Worm (Caenorhabditis elegans) whole organism, L4/young adult: ENCODE data around the gene ZK131.11.

Experiments
- W03F9.2 ChIP-seq: fragments of 150-350 bp; optimal IDR thresholded peaks from 2 replicates; lab custom pipeline; 2014; ENCODE audit warnings: missing biosample characterization, missing genetic modification characterization
- dao-5 ChIP-seq: sonication (generic microtip); optimal IDR thresholded peaks from 2 replicates; lab custom pipeline; 2016; ENCODE audit warnings: missing genotype, missing genetic modification characterization, moderate library complexity, missing compliant biosample characterization
- him-1 ChIP-seq: sonication (generic microtip); optimal IDR thresholded peaks from 2 replicates; lab custom pipeline; 2016; ENCODE audit warnings: missing genotype, missing genetic modification reagents, missing genetic modification characterization, missing compliant biosample characterization

Gene ZK131.11

DNA sequence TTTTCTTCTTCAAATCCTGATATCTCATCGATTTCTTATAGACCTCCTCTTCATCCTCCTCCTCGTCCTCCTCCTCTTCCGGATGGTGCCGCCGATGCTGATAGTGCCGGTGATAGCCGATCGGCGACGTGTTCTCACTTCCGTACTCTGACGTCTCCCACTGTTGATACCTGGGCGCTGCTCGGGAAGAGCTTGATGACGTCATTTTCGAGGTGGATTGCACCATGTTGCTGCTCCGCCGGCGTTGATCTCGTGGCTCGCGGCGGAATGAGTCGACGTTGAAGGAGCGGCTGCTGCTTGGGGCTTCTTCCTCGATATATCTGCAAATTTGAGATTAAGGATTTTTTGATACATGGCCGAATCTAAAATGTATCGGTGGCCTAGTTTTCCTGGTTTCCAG, 46.4 kb downstream of the ZK131.11 start:
- no peak for TF ChIP-seq him-1 (tag; lab: Kevin White, UChicago)
- no peak for TF ChIP-seq dao-5
- TF ChIP-seq W03F9.2 (tag; lab: Kevin White, UChicago), result no peak

DNA sequence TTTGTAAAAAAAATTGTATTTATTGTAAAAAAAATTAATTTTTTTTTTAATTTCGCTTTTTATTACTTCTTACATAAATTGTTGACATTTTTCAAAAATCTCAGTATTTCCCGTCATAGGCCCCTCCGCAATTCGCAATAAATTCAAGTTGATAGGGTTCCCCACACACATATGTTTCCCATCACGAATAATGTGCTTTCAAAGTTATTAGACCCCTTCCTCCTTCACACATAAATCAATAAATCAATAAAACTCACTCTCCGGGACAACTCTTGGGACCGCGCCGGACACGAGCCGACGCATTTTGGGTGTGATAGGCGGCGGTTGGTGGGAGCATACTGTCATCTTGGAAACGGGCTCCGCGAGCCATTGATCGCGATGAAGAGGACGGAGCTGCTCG, 47.4 kb downstream of the ZK131.11 start:
- TF ChIP-seq dao-5 (no peak), W03F9.2 (tag; lab: Kevin White, UChicago) (no peak), him-1 (tag; lab: Kevin White, UChicago) (no peak)

DNA sequence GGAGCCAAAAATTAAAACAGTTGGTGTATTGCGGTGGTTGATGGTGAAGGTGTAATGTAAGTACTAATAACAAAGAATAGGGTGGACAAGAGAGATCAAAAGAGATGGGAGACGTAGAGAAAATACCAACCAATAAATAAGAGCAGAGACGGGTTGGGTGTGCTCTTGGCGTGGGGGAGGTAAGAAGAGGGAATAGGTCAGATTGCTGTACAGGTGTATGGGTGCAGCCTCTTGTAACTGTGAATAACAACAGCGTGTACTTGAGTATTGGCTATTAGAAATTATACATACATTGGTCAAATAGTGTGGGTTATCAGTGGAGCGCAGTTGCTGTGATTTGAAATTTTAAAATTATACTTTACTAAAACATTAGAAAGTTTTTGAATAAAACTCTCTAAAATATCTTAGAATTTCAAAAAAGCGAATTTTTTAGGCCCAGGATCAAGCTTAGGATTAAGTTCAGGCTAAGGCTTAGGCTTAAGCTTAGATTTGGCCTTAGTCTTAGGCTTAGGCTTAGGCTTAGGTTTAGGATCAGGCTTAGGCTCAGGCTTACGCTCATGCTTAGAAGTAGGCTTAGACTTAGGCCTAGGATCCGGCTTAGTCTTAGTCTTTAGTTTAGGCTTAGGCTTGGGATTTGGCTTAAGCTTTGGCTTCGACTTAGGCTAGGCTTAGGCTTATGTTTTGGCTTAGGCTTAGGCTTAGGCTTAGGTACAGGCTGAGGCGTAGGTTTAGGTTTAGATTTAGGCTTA, 49.3 kb downstream of the ZK131.11 start, which contains the start of gene F08G2.7:
Gene F08G2.7, minus strand, starts transcription at position 51 of the 749 bp plus-strand sequence.
- TF ChIP-seq him-1 (tag; lab: Kevin White, UChicago) (no peak), dao-5 (no peak), W03F9.2 (tag; lab: Kevin White, UChicago) (no peak)

- TF ChIP-seq W03F9.2 (tag; lab: Kevin White, UChicago) (no peak), him-1 (tag; lab: Kevin White, UChicago) (no peak), dao-5 (no peak)
Measured at ce11 chrII:13842340-13842739, 50.3 kb downstream of the ZK131.11 start.

- no peak for TF ChIP-seq him-1 (tag; lab: Kevin White, UChicago)
- TF ChIP-seq dao-5, result no peak
- no peak for TF ChIP-seq W03F9.2 (tag; lab: Kevin White, UChicago)
Measured at ce11 chrII:13846018-13846417, 54.0 kb downstream of the ZK131.11 start.

DNA sequence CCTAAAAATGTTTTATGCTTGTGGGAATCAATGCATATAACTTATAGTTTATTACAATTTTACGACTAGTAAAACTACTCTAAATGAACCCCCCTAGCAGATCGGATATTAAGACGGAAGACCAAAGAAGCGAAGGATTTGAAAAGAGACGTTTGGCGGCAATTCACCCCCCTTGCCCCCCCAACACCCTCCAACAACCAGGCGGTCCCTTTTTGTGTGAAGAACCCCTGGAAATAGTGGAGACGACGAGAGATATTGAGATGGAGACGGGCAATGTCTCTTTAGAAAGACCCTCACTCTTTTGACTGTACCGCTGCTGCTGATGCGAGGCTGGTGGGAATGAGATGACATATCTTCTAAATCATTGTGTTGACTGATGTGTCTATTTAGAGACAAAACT, 55.3 kb downstream of the ZK131.11 start:
- TF ChIP-seq him-1 (tag; lab: Kevin White, UChicago), result no peak
- TF ChIP-seq W03F9.2 (tag; lab: Kevin White, UChicago), result no peak
- TF ChIP-seq dao-5, result no peak

DNA sequence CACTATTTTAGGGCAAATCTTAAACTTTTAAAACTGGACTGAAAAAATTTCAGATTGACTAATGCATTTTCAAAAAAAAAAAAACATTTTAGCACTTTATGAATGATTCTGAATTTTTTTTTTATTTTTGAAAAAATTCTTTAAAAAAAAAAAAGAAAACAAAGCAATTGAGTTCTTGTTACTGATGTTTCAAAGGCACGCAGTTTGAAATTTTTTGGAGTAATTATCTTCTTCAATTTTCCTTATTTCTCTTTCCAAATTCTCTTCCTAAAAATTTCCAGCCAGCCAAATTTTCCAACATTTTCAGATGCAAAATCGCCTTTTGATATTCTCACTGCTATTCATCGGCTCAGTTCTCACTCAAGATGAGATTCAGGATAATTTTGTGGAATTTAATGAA, 60.0 kb downstream of the ZK131.11 start, which contains the start of gene F08G2.8:
Gene F08G2.8, plus strand, starts transcription at position 301 of the 400 bp plus-strand sequence.
- no peak for TF ChIP-seq him-1 (tag; lab: Kevin White, UChicago)
- TF ChIP-seq dao-5, result no peak
- no peak for TF ChIP-seq W03F9.2 (tag; lab: Kevin White, UChicago)

DNA sequence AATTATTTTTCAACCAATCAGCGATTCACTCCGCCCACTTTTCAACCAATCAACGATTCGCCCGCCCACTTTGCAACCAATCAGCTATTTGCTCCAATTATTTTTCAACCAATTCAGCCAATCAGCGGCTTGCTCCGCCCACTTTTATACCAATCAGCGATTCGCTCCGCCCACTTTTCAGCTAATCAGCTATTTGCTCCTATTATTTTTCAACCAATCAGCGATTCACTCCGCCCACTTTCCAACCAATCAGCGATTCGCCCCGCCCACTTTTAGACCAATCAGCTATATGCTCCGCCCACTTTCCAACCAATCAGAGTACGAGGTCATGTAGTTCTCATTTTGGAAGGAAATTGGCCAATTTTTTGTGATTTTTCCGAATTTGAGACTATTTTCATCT, 63.3 kb downstream of the ZK131.11 start:
- no peak for TF ChIP-seq him-1 (tag; lab: Kevin White, UChicago)
- TF ChIP-seq W03F9.2 (tag; lab: Kevin White, UChicago), result no peak
- no peak for TF ChIP-seq dao-5

DNA sequence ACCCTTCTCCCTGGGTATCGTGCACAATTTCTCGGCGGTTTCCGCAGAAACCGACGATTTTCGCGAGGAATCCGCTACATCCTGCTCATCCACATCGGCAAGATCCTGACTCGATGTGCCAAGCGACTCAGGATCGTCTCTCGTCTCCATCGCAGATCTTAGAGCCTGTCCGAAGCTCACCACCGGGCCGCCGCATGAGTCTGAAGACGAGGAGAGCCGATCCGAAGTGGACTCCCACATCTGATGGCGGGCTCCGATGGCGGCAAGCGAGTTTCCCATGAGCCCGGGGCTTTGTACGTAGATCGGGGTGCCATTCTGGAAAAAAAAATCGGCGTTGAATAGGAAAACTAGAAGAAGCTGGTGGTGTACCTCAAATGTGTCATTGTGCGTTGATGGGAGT, 66.3 kb downstream of the ZK131.11 start:
- TF ChIP-seq dao-5 (no peak), him-1 (tag; lab: Kevin White, UChicago) (no peak), W03F9.2 (tag; lab: Kevin White, UChicago) (no peak)

- TF ChIP-seq dao-5 (no peak), him-1 (tag; lab: Kevin White, UChicago) (no peak), W03F9.2 (tag; lab: Kevin White, UChicago) (no peak)
Measured at ce11 chrII:13859847-13860246, 67.8 kb downstream of the ZK131.11 start.

- TF ChIP-seq him-1 (tag; lab: Kevin White, UChicago), result no peak
- TF ChIP-seq W03F9.2 (tag; lab: Kevin White, UChicago), result no peak
- no peak for TF ChIP-seq dao-5
Measured at ce11 chrII:13860900-13861299, 68.9 kb downstream of the ZK131.11 start.

DNA sequence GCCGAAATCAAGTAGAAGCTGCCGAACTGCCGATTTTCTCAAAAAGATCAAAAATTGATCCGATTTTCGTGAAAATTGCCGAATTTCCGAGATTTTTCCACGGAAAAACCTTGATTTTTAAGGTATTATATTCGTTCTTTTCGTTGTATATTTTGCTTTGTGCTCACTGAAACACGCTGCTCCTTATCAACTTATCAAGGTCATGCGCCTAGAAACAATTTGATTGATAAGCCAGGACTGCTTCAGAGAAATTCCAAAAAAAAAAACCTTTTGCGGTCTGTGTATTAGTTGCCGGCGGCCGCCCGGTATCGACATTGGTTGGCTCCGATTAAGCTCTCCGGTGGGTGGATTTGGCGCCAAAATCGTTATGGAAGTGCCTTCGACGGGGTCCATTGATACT, 70.4 kb downstream of the ZK131.11 start:
- TF ChIP-seq him-1 (tag; lab: Kevin White, UChicago), result no peak
- TF ChIP-seq W03F9.2 (tag; lab: Kevin White, UChicago), result no peak
- no peak for TF ChIP-seq dao-5
